Worm (Caenorhabditis elegans): ENCODE data around the gene nspb-5.
"Not testable (repeated sequence)": the region's sequence is repeated elsewhere in the genome, so short reads cannot be mapped to it uniquely, and the experiment has no call there.

The nspb-5 gene

DNA sequence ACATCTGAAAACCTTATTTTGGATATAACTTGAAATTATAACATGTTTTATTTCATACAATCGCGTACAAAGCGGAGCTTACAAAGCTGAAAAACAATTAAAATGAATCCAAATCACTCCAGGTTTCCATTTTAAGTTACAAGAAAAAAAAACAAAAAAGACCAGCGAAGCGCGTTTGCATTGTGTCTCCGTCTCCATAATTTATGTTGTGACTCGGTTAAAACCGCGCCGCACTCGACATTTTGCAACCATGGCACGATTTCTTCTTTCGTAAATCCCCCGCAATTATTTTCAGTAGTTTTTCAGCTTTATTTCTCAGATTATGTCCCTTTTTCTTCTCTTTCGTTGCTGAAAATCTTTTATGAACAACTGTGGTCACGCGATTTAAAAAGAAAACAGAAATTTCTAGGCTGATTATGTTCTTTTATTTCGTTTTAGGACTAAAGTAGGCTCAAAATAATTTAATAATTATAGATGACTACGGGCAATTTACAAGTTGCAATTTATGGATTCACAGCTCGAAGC is 13.4 kb upstream of the nspb-5 start, which contains the start of the genes F38A5.2 and dnj-11:
Gene F38A5.2, minus strand, starts transcription at position 4 of the 525 bp plus-strand sequence.
Gene dnj-11, plus strand, starts transcription at position 475 of the 525 bp plus-strand sequence.
- no peak for TF ChIP-seq unc-62 (GFP tag; optimal IDR thresholded peaks at IDR 0.05)

DNA sequence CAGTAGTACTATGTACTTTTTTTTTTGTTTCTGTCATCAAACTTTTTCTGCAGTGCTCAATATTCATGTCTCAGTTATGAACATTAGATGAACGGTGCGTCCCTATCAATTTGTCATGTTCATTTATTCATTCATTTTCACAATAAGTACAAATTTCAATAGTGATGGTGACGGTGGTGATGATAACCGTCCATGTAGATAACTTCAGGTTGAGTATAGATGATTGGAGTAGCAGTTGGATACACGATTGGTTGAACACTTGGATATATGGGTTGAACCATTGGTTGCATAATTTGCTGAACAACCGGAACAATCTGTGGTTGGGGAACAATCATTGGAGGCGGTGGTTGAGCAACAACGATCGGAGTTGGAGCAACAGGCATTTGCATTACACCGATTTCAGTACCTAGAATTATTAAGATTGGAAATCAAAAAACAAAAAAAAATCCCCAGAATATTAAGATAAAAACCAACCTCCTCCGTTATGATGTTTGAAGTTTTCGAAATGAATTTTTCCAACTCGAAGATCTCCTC is 10.7 kb upstream of the nspb-5 start:
- TF ChIP-seq unc-62 (GFP tag; optimal IDR thresholded peaks at IDR 0.05): no peak

DNA sequence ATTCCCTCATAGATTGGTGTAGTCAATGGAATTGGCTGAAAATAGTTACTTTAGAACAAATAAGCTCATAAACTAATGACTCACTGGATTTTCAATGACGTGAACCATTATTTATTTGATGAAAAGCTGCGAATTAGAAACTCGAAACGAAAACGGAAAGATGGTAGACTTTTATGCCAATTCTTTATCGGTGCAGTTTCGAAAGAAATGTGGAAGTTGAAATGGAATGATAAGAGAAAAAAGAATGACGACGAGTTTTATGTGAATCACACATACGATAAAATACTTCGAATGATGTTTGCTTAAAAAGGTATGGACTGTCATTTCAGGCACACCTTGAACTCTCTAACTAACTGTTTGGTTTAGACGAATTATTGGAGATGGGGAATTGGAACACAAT is 8.8 kb upstream of the nspb-5 start, which contains the start of the genes lec-11 and irld-7:
Gene lec-11, minus strand, starts transcription at position 126 of the 400 bp plus-strand sequence.
Gene irld-7, plus strand, starts transcription at position 332 of the 400 bp plus-strand sequence.
- no peak for TF ChIP-seq unc-62 (GFP tag; optimal IDR thresholded peaks at IDR 0.05)

DNA sequence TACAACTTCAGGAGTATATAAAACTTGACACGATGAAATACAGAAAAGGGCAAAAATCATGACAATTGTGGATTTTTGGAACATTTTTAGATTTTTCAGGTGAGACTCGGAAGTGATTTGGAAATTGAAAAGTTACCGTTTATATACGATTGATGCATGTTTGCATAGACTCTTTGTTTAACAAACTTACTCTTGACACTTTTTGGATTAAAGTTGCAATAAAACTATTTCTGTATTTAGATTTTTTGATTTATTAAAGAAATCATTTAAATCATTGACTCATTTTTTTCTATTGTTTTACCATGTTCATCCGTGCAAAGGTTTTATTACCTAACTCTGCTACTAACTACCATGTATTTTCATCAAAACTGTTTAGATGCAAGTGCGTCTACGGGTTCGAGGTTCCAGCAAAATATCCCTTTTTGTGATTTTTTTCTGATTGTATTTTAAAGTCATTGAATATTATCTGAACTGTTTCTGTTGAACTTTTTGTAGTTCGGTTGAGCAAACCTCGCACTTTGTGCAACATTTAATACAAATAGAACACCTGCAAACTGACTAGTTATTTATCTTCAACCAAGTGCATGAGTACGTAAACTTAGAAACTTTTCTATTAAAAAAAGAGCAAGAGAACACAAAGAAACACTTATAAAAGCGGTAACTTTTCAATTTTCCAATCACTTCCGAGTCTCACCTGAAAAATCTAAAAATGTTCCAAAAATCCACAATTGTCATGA is 7.7 kb upstream of the nspb-5 start, which contains the start of the genes nspb-1 and nspb-2:
Gene nspb-1, minus strand, starts transcription at position 101 of the 737 bp plus-strand sequence.
Gene nspb-2, plus strand, starts transcription at position 687 of the 737 bp plus-strand sequence.
- TF ChIP-seq unc-62 (GFP tag; optimal IDR thresholded peaks at IDR 0.05): not testable (repeated sequence)

DNA sequence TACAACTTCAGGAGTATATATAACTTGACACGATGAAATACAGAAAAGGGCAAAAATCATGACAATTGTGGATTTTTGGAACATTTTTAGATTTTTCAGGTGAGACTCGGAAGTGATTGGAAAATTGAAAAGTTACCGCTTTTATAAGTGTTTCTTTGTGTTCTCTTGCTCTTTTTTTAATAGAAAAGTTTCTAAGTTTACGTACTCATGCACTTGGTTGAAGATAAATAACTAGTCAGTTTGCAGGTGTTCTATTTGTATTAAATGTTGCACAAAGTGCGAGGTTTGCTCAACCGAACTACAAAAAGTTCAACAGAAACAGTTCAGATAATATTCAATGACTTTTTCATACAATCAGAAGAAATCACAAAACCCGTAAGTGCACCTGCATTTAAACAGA is 4.0 kb upstream of the nspb-5 start, which contains the start of gene nspb-3:
Gene nspb-3, minus strand, starts transcription at position 101 of the 400 bp plus-strand sequence.
- not testable (repeated sequence) for TF ChIP-seq unc-62 (GFP tag; optimal IDR thresholded peaks at IDR 0.05)

DNA sequence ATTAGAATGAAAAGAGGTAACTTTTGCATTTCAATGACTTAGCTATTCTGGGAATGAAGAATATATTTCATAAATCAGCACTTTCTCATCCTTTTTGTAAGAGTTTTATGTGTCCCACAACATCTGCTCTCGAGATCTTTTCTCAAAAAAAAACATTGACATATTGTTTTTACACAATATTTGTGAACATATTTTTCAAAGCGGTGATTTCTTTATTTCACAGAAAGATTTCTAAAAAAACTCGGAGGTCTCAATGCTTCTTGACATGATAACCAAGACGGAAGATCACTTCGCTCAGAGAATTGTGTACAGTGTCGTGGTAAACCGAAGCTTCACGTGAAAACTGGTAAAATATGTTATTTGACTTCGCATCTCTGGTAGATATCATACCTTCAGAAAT is 2.9 kb upstream of the nspb-5 start, which contains the start of gene F38A5.22:
Gene F38A5.22, minus strand, starts transcription at position 29 of the 400 bp plus-strand sequence.
- no peak for TF ChIP-seq unc-62 (GFP tag; optimal IDR thresholded peaks at IDR 0.05)

DNA sequence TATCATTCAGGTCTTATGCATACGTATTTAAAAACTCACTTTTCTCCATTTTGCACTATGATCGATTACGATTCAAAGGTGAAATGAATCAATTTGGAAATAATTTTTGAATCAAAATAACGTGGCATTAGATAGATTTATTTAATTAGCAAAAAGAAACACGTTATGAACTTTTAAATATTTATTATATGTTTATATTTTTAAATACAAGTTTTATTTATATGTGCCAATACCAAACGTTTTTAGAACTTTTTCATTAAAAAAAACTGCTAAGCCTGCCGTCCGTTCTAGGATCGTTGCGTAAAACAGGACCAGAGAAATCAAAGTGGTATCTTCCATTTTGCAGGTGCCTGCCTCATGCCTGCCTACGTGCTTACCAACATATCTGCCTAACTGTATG is 1.5 kb upstream of the nspb-5 start, which contains the start of gene F38A5.6:
Gene F38A5.6, minus strand, starts transcription at position 101 of the 400 bp plus-strand sequence.
- TF ChIP-seq unc-62 (GFP tag; optimal IDR thresholded peaks at IDR 0.05): no peak

DNA sequence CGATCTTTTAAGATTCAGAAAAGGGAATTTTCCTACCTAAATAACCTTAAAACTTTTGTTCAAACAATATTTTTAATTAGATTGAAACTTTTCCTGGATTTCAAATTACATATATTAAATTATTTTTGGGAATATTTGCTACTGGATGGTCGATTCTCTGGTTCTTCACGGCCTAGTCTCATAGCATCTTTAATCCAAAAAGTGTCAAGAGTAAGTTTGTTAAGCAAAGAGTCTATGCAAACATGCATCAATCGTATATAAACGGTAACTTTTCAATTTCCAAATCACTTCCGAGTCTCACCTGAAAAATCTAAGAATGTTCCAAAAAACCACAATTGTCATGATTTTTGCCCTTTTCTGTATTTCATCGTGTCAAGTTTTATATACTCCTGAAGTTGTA is 922 bp upstream of the nspb-5 start, which contains the start of gene nspb-4:
Gene nspb-4, plus strand, starts transcription at position 301 of the 400 bp plus-strand sequence.
- not testable (repeated sequence) for TF ChIP-seq unc-62 (GFP tag; optimal IDR thresholded peaks at IDR 0.05)

DNA sequence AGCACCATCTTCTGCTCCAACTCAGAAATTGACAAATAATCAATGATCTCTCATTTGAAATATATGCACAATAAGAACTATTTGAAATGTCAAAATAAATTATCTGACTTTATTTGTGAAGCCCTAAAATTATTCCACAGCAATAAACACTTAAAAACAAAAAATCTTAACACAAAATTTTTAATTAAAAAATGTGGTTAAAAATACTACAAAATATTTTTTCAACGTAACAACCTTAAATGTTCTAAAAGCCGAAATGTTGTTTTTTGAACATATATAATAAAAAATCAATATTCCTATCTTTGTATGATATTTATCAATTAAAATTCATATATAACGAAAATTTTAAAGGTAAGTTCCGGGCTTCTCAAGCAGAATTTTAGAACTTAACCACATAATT is 607 bp downstream of the nspb-5 start, which contains the start of gene F38A5.8:
Gene F38A5.8, plus strand, starts transcription at position 301 of the 400 bp plus-strand sequence.
- no peak for TF ChIP-seq unc-62 (GFP tag; optimal IDR thresholded peaks at IDR 0.05)

DNA sequence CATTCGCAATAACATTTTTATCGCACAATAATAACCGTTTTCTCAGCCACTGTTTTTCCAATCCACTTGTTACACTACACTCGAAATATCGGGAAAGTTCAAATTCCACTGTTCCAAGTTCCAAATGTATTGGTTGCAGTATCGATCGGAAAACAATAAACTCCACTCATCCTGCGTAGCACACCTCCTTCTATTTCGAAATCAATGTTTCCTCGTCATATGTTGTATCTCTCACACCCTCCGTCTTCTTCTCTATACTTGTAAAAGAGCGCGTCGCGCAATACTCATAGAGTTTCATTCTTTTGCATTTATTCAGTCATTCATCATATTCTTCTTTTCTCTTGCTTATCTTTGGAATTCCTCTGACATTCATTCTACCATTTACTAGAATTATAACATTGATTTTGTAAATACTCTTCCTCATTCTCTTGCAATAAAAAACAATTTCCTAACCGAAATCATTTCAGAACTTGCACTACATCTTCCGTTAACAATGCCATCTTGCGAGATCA is 2.4 kb downstream of the nspb-5 start, which contains the start of gene sup-36:
Gene sup-36, plus strand, starts transcription at position 462 of the 512 bp plus-strand sequence.
- no peak for TF ChIP-seq unc-62 (GFP tag; optimal IDR thresholded peaks at IDR 0.05)

DNA sequence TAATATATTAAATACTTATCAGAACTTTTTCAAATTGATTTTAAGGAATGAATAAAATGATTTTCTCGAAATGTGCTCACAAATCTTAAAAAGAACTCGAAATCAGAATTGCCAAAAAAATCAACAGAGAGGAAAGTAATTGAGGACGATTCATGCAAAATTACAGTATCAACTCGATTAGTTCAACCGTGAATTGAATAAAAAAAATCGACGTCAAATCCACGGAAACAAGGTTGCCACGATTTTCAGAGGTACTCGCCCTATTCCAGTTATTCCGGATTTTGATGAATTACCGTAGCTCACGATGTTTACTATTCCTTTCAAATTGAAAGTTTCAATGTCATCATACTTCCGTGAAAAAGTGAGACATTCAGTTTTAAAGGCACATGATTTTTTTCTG is 3.5 kb downstream of the nspb-5 start, which contains the start of gene F15B10.3:
Gene F15B10.3, plus strand, starts transcription at position 301 of the 400 bp plus-strand sequence.
- no peak for TF ChIP-seq unc-62 (GFP tag; optimal IDR thresholded peaks at IDR 0.05)

DNA sequence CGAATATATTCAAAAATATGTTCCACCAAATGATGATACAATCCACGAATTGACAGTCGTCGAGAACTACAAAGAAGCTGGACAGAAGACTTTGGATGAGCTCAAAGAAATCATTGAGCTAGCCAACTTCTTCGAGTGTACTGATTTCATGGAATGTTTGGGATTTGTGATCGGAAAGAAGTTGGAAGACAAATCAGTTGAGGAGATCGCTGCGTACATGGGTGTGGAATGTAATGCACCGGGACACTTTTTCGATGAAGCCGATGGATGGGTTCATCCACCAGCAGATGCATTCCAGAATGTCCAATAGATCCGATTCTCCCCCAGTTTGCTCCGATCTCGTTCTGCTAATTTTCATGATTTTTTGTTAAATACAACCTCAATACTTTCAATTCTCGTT is 4.7 kb downstream of the nspb-5 start:
- TF ChIP-seq unc-62 (GFP tag; optimal IDR thresholded peaks at IDR 0.05): no peak

DNA sequence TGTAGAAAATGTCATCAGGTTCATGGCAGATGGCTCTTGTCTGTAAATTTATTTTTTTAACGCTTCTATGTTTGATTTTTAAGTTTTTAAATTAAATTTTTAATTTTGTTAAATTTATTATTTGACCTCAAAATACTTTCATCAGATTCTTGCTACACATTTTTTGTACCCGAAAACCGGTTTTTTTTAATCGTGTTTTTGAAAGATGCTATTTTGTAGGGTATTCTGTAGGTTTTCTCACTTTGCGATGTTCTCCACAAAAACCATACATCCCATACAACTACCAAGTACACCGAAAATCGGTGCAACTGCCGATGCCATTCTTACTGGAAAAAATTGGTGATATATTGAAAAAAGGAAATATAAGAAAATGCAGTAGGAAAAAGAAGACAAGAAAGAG is 7.0 kb downstream of the nspb-5 start, which contains the start of gene nstp-2:
Gene nstp-2, minus strand, starts transcription at position 326 of the 400 bp plus-strand sequence.
- no peak for TF ChIP-seq unc-62 (GFP tag; optimal IDR thresholded peaks at IDR 0.05)

DNA sequence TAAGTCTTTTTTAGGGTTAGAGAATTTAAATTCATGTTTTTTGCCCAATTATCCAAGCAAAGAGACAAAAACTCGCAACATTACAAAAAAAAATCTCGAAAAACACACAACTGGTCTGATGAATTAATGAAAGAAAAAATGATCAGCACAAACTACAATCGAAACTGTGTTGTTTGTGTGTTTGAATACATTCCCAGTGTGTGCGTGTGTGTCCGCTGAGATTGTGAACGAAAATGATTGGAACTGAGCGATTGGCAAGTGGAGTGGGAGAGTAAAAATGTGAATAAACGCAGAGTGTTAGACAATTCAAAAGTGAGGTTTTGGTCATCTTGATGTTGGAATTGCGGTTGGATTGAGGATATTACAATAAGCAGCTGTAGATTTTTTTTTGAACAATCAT is 7.7 kb downstream of the nspb-5 start:
- no peak for TF ChIP-seq unc-62 (GFP tag; optimal IDR thresholded peaks at IDR 0.05)

DNA sequence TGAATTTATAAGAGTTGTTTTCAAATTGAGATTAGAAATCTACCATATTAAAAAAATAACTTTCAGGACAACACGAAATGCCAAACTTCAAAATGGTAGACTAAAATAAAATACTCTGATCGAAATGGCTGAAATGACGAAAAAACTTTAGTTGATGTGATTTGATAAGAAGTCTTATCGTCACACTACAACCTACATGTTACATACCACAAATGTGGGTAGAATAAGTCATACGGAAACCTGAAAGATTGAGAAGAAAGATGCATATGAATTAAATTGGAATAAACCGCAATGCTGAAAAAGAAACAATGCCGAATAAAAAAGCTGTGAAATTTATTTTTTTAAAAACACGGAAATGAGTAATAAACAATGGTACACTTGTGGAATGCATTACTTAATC is 8.2 kb downstream of the nspb-5 start:
- no peak for TF ChIP-seq unc-62 (GFP tag; optimal IDR thresholded peaks at IDR 0.05)

DNA sequence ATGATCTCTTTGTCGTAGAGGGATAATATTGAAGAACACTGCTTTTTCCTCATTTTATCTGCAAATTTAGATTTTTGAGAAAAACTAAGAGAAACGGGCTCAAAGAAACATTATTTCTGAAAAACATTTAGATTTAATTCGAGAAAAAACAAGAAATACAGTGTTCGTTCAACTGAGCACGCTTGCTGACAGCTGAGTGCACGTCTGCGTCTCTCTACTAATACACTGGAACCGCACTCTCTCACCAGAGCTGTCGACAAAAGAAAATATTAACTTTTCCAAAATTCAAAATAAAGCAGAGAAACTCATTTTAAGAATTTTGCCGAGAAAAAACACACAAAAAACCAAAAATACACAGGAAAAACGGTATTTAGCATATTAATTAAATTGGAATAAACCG is 14.5 kb downstream of the nspb-5 start, which contains the start of gene drh-1:
Gene drh-1, minus strand, starts transcription at position 58 of the 400 bp plus-strand sequence.
- no peak for TF ChIP-seq unc-62 (GFP tag; optimal IDR thresholded peaks at IDR 0.05)
